Fruit fly (Drosophila melanogaster) whole organism, embryonic: ENCODE measurements around the gene CG1324.

ENCODE experiments used
- Adf1 ChIP-seq: fragments of 200-800 bp; sonication (Bioruptor generic); IDR thresholded peaks from 2 replicates; pipeline ENCODE4 v1.3.6; 2022; ENCODE audit warnings: missing biosample characterization, missing genetic modification characterization
- Asciz ChIP-seq: fragments of 200-800 bp; sonication (Bioruptor generic); optimal IDR thresholded peaks from 2 replicates; lab custom pipeline; 2017; ENCODE audit warnings: missing biosample characterization, mild to moderate bottlenecking, missing genetic modification characterization, missing genetic modification reagents
- CG10321 ChIP-seq: fragments of 200-800 bp; sonication (Bioruptor generic); IDR thresholded peaks from 2 replicates; pipeline ENCODE4 v1.3.6; 2022; ENCODE audit warnings: missing biosample characterization, missing genetic modification characterization
- CG11456 ChIP-seq: fragments of 200-800 bp; sonication (Bioruptor generic); IDR thresholded peaks from 3 replicates; pipeline ENCODE4 v1.3.6; 2022; ENCODE audit warnings: missing biosample characterization, missing genetic modification characterization
- CG13775 ChIP-seq: fragments of 200-800 bp; sonication (Bioruptor generic); optimal IDR thresholded peaks from 3 replicates; lab custom pipeline; 2017; ENCODE audit warnings: missing biosample characterization, mild to moderate bottlenecking, missing genetic modification characterization
- CG14860 ChIP-seq: fragments of 200-800 bp; sonication (Bioruptor generic); IDR thresholded peaks from 3 replicates; pipeline ENCODE4 v1.3.6; 2022; ENCODE audit warnings: missing biosample characterization, missing genetic modification characterization; ENCODE audit not compliant: partially characterized antibody
- CG17612 ChIP-seq: fragments of 200-800 bp; sonication (Bioruptor generic); IDR thresholded peaks from 2 replicates; pipeline ENCODE4 v1.3.6; 2022; ENCODE audit warnings: missing biosample characterization, missing genetic modification characterization
- CG3065 ChIP-seq: fragments of 200-800 bp; sonication (Bioruptor generic); optimal IDR thresholded peaks from 2 replicates; lab custom pipeline; 2016; ENCODE audit warnings: missing biosample characterization, missing genetic modification characterization
- CG31388 ChIP-seq: fragments of 200-800 bp; sonication (Bioruptor generic); optimal IDR thresholded peaks from 2 replicates; lab custom pipeline; 2016; ENCODE audit warnings: missing biosample characterization, missing genetic modification characterization
- CG31441 ChIP-seq: fragments of 200-800 bp; sonication (Bioruptor generic); IDR thresholded peaks from 2 replicates; pipeline ENCODE4 v1.3.6; 2022; ENCODE audit warnings: missing biosample characterization, missing genetic modification characterization
- CG32532 ChIP-seq: fragments of 200-800 bp; sonication (Bioruptor generic); IDR thresholded peaks from 2 replicates; pipeline ENCODE4 v1.3.6; 2022; ENCODE audit warnings: missing biosample characterization, missing genetic modification characterization
- CG3838 ChIP-seq: fragments of 200-800 bp; sonication (Bioruptor generic); optimal IDR thresholded peaks from 3 replicates; lab custom pipeline; 2016; ENCODE audit warnings: missing biosample characterization, missing genetic modification characterization
- CG4328 ChIP-seq: fragments of 200-800 bp; sonication (Bioruptor generic); optimal IDR thresholded peaks from 3 replicates; lab custom pipeline; 2017; ENCODE audit warnings: missing biosample characterization, missing genetic modification reagents, missing genetic modification characterization
- CG4360 ChIP-seq: fragments of 200-800 bp; sonication (Bioruptor generic); IDR thresholded peaks from 2 replicates; pipeline ENCODE4 v1.3.6; 2022; ENCODE audit warnings: missing biosample characterization, missing genetic modification characterization
- CG5180 ChIP-seq: fragments of 200-800 bp; sonication (Bioruptor generic); optimal IDR thresholded peaks from 3 replicates; lab custom pipeline; 2017; ENCODE audit warnings: missing biosample characterization, missing genetic modification characterization, mild to moderate bottlenecking, moderate library complexity, missing genetic modification reagents
- CG6765 ChIP-seq: fragments of 200-800 bp; sonication (Bioruptor generic); optimal IDR thresholded peaks from 3 replicates; lab custom pipeline; 2017; ENCODE audit warnings: missing biosample characterization, mild to moderate bottlenecking, missing genetic modification characterization
- Dad ChIP-seq: fragments of 200-800 bp; sonication (Bioruptor generic); optimal IDR thresholded peaks from 3 replicates; lab custom pipeline; 2016; ENCODE audit warnings: missing biosample characterization, missing genetic modification characterization
- Deaf1 ChIP-seq: fragments of 200-800 bp; optimal IDR thresholded peaks from 3 replicates; lab custom pipeline; 2019; ENCODE audit warnings: missing biosample characterization, mild to moderate bottlenecking, missing genetic modification characterization, moderate library complexity
- Doc3 ChIP-seq: fragments of 200-800 bp; sonication (Bioruptor generic); IDR thresholded peaks from 3 replicates; pipeline ENCODE4 v1.3.6; 2022; ENCODE audit warnings: missing biosample characterization, missing genetic modification characterization; ENCODE audit not compliant: partially characterized antibody
- Eip74EF ChIP-seq, 2 experiments: fragments of 200-800 bp in 1 of 2; fragments of >200 bp in 1 of 2; sonication (Bioruptor generic) in 1 of 2; optimal IDR thresholded peaks; 2 replicates each; lab custom pipeline; 2017 to 2019; ENCODE audit warnings: missing biosample characterization in 2 of 2, missing genetic modification characterization in 2 of 2, mild to moderate bottlenecking in 1 of 2, moderate library complexity in 1 of 2
- Ets65A ChIP-seq: fragments of 200-800 bp; sonication (Bioruptor generic); peaks from one replicate; lab custom pipeline; 2016; ENCODE audit warnings: missing biosample characterization, missing genetic modification characterization
- HLH3B ChIP-seq: fragments of 200-800 bp; sonication (Bioruptor generic); IDR thresholded peaks from 2 replicates; pipeline ENCODE4 v1.3.6; 2022; ENCODE audit warnings: missing biosample characterization, missing genetic modification characterization
- Hey ChIP-seq: fragments of 200-800 bp; sonication (Bioruptor generic); optimal IDR thresholded peaks from 3 replicates; lab custom pipeline; 2018; ENCODE audit warnings: missing biosample characterization, mild to moderate bottlenecking, missing genetic modification characterization
- Mrtf ChIP-seq: fragments of 200-800 bp; sonication (Bioruptor generic); IDR thresholded peaks from 3 replicates; pipeline ENCODE4 v1.3.6; 2022; ENCODE audit warnings: missing biosample characterization, missing genetic modification characterization
- Neu2 ChIP-seq: fragments of 200-800 bp; sonication (Bioruptor generic); optimal IDR thresholded peaks from 3 replicates; lab custom pipeline; 2016; ENCODE audit warnings: missing biosample characterization, missing genetic modification characterization, borderline replicate concordance
- Nf-YB ChIP-seq: fragments of 200-800 bp; sonication (Bioruptor generic); optimal IDR thresholded peaks from 3 replicates; lab custom pipeline; 2019; ENCODE audit warnings: missing biosample characterization, mild to moderate bottlenecking, missing genetic modification characterization, moderate library complexity
- Nf-YC ChIP-seq: fragments of 200-800 bp; optimal IDR thresholded peaks from 3 replicates; lab custom pipeline; 2019; ENCODE audit warnings: missing biosample characterization, mild to moderate bottlenecking, missing genetic modification characterization, moderate library complexity
- Optix ChIP-seq: fragments of 200-800 bp; sonication (Bioruptor generic); IDR thresholded peaks from 3 replicates; pipeline ENCODE4 v1.3.6; 2022; ENCODE audit warnings: missing biosample characterization, missing genetic modification characterization
- Pdp1 ChIP-seq, 2 experiments: fragments of 200-800 bp; sonication (Bioruptor generic); optimal IDR thresholded peaks; 3 replicates each; lab custom pipeline; 2016; ENCODE audit warnings: missing biosample characterization in 2 of 2, missing genetic modification characterization in 2 of 2, mild to moderate bottlenecking in 1 of 2, moderate library complexity in 1 of 2
- Spps ChIP-seq: fragments of 200-800 bp; sonication (Bioruptor generic); optimal IDR thresholded peaks from 2 replicates; lab custom pipeline; 2018; ENCODE audit warnings: missing biosample characterization, mild to moderate bottlenecking, missing genetic modification characterization
- abd-A ChIP-seq: fragments of 200-800 bp; sonication (Bioruptor generic); optimal IDR thresholded peaks from 3 replicates; lab custom pipeline; 2019; ENCODE audit warnings: missing biosample characterization, mild to moderate bottlenecking, missing genetic modification characterization, moderate library complexity
- bcd ChIP-seq: fragments of 200-800 bp; sonication (Bioruptor generic); optimal IDR thresholded peaks from 2 replicates; lab custom pipeline; 2017; ENCODE audit warnings: missing biosample characterization, mild to moderate bottlenecking, missing genetic modification characterization
- bigmax ChIP-seq: fragments of 200-800 bp; sonication (Bioruptor generic); optimal IDR thresholded peaks from 2 replicates; lab custom pipeline; 2018; ENCODE audit warnings: missing biosample characterization, mild to moderate bottlenecking, missing genetic modification characterization
- br ChIP-seq: fragments of >200 bp; optimal IDR thresholded peaks from 2 replicates; lab custom pipeline; 2017
- cg ChIP-seq: fragments of 200-800 bp; sonication (Bioruptor generic); optimal IDR thresholded peaks from 3 replicates; lab custom pipeline; 2019; ENCODE audit warnings: missing biosample characterization, mild to moderate bottlenecking, missing genetic modification characterization, moderate library complexity
- crol ChIP-seq: fragments of 200-800 bp; sonication (Bioruptor generic); IDR thresholded peaks from 2 replicates; pipeline ENCODE4 v1.3.6; 2022; ENCODE audit warnings: missing biosample characterization, missing genetic modification characterization
- ems ChIP-seq: fragments of 200-800 bp; sonication (Bioruptor generic); optimal IDR thresholded peaks from 3 replicates; lab custom pipeline; 2016; ENCODE audit warnings: missing biosample characterization, missing genetic modification characterization
- fd3F ChIP-seq: fragments of 200-800 bp; sonication (Bioruptor generic); optimal IDR thresholded peaks from 2 replicates; lab custom pipeline; 2018; ENCODE audit warnings: missing biosample characterization, mild to moderate bottlenecking, missing genetic modification characterization, moderate library complexity
- fd64A ChIP-seq: fragments of 200-800 bp; sonication (Bioruptor generic); optimal IDR thresholded peaks from 3 replicates; lab custom pipeline; 2018; ENCODE audit warnings: missing biosample characterization, mild to moderate bottlenecking, missing genetic modification characterization
- jumu ChIP-seq: fragments of 200-800 bp; sonication (Bioruptor generic); optimal IDR thresholded peaks from 3 replicates; lab custom pipeline; 2016; ENCODE audit warnings: missing biosample characterization, missing genetic modification characterization
- pan ChIP-seq, 4 experiments: fragments of >200 bp in 3 of 4; fragments of 200-800 bp in 1 of 4; sonication (Bioruptor generic) in 1 of 4; optimal IDR thresholded peaks in 3 of 4; IDR thresholded peaks in 1 of 4; 2 replicates each; pipeline versions ENCODE4 v1.3.6 to Lab custom; 2017 to 2022; ENCODE audit warnings: missing biosample characterization in 2 of 4, missing genetic modification characterization in 2 of 4, mixed read lengths in 1 of 4
- pros ChIP-seq: fragments of 200-800 bp; sonication (Bioruptor generic); optimal IDR thresholded peaks from 3 replicates; lab custom pipeline; 2019; ENCODE audit warnings: missing biosample characterization, mild to moderate bottlenecking, missing genetic modification characterization, moderate library complexity
- ranshi ChIP-seq: fragments of 200-800 bp; sonication (Bioruptor generic); IDR thresholded peaks from 2 replicates; pipeline ENCODE4 v1.3.6; 2022; ENCODE audit warnings: missing biosample characterization, missing genetic modification characterization
- run ChIP-seq: fragments of 200-800 bp; sonication (Bioruptor generic); optimal IDR thresholded peaks from 3 replicates; lab custom pipeline; 2018; ENCODE audit warnings: missing biosample characterization, mild to moderate bottlenecking, missing genetic modification characterization
- seq ChIP-seq: fragments of 200-800 bp; sonication (Bioruptor generic); IDR thresholded peaks from 2 replicates; pipeline ENCODE4 v1.3.6; 2022; ENCODE audit warnings: missing biosample characterization, missing genetic modification characterization
- sqz ChIP-seq: fragments of 200-800 bp; sonication (Bioruptor generic); optimal IDR thresholded peaks from 3 replicates; lab custom pipeline; 2018; ENCODE audit warnings: missing biosample characterization, mild to moderate bottlenecking, missing genetic modification characterization
- stwl ChIP-seq: fragments of 200-800 bp; sonication (Bioruptor generic); optimal IDR thresholded peaks from 3 replicates; lab custom pipeline; 2018; ENCODE audit warnings: missing biosample characterization, mild to moderate bottlenecking, missing genetic modification characterization, moderate library complexity
- tap ChIP-seq: fragments of 200-800 bp; optimal IDR thresholded peaks from 3 replicates; lab custom pipeline; 2019; ENCODE audit warnings: missing biosample characterization, mild to moderate bottlenecking, missing genetic modification characterization, moderate library complexity
- z ChIP-seq: fragments of 200-800 bp; sonication (Bioruptor generic); IDR thresholded peaks from 3 replicates; pipeline ENCODE4 v1.3.6; 2022; ENCODE audit warnings: missing biosample characterization, missing genetic modification characterization

CG1324 gene

dm6 chrX:20690454-20690853, 45.3 kb downstream of the CG1324 start, which contains the start of gene run (continued):
- no peak for TF ChIP-seq pan (optimal IDR thresholded peaks at IDR 0.05; lab: Kevin White, UChicago)
- TF ChIP-seq pan (GFP tag; optimal IDR thresholded peaks at IDR 0.05 in 1 of 2, IDR thresholded peaks at IDR 0.05 in 1 of 2) = no peak

- peak; percentile 91 for TF ChIP-seq crol (GFP tag; lab: Robert Waterston, UW)
- no peak for TF ChIP-seq bcd (GFP tag; lab: Kevin White, UChicago)
- TF ChIP-seq Nf-YC (tag; lab: Kevin White, UChicago) = peak; percentile 80
- no peak for TF ChIP-seq CG6765
- no peak for TF ChIP-seq Doc3 (GFP tag; lab: Robert Waterston, UW)
- TF ChIP-seq run (tag; lab: Kevin White, UChicago) = peak; percentile 54
- TF ChIP-seq Deaf1 (tag; lab: Kevin White, UChicago) = peak; percentile 17
- no peak for TF ChIP-seq Eip74EF (GFP tag; optimal IDR thresholded peaks at IDR 0.05; lab: Kevin White, UChicago)
- TF ChIP-seq Pdp1 (GFP tag; optimal IDR thresholded peaks at IDR 0.05; lab: Kevin White, UChicago) = peak in 1 of 2 experiments; percentile 34
- no peak for TF ChIP-seq br (lab: Kevin White, UChicago)
- no peak for TF ChIP-seq HLH3B (GFP tag; lab: Robert Waterston, UW)
- no peak for TF ChIP-seq CG4328 (GFP tag; lab: Kevin White, UChicago)
- TF ChIP-seq z (GFP tag; lab: Robert Waterston, UW) = peak; percentile 90
- TF ChIP-seq Hey (tag; lab: Kevin White, UChicago) = no peak
- no peak for TF ChIP-seq fd3F
- TF ChIP-seq Asciz = no peak
- no peak for TF ChIP-seq CG11456 (GFP tag; lab: Robert Waterston, UW)
- TF ChIP-seq Nf-YB (GFP tag; lab: Kevin White, UChicago) = peak; percentile 87
- TF ChIP-seq Adf1 (GFP tag; lab: Robert Waterston, UW) = peak; percentile 93
- TF ChIP-seq sqz = peak; percentile 62
- TF ChIP-seq CG4360 (GFP tag; lab: Robert Waterston, UW) = 0 out of 2 replicates have a peak, but pooled peaks have one; percentile 19
- TF ChIP-seq ranshi (GFP tag; lab: Robert Waterston, UW) = no peak
- no peak for TF ChIP-seq Neu2 (GFP tag; lab: Kevin White, UChicago)
- TF ChIP-seq jumu (GFP tag; lab: Kevin White, UChicago) = no peak
- peak; percentile 51; the same call in 1 of the 2 replicates for TF ChIP-seq seq
Measured at dm6 chrX:20689504-20689903, 46.3 kb downstream of the CG1324 start.

- no peak for TF ChIP-seq Dad (GFP tag; lab: Kevin White, UChicago)
- no peak for TF ChIP-seq bigmax (GFP tag; lab: Kevin White, UChicago)
- TF ChIP-seq CG3838 (GFP tag; lab: Kevin White, UChicago) = no peak
- TF ChIP-seq CG3065 (GFP tag; lab: Kevin White, UChicago) = no peak
- TF ChIP-seq fd64A = no peak
- TF ChIP-seq Ets65A = no peak
- no peak for TF ChIP-seq CG31388 (GFP tag; lab: Kevin White, UChicago)
- TF ChIP-seq abd-A = peak; percentile 46
- no peak for TF ChIP-seq CG11456 (GFP tag; lab: Robert Waterston, UW)
- TF ChIP-seq CG14860 = no peak
- no peak for TF ChIP-seq CG5180
- TF ChIP-seq ems (GFP tag; lab: Kevin White, UChicago) = no peak
- TF ChIP-seq CG17612 = no peak
- TF ChIP-seq CG32532 = no peak
- no peak for TF ChIP-seq Optix (GFP tag; lab: Robert Waterston, UW)
- TF ChIP-seq CG10321 (GFP tag; lab: Robert Waterston, UW) = peak; percentile 86
- no peak for TF ChIP-seq CG13775 (GFP tag; lab: Kevin White, UChicago)
- no peak for TF ChIP-seq tap
- TF ChIP-seq pros (GFP tag; lab: Kevin White, UChicago) = peak; percentile 86
- TF ChIP-seq Spps (tag; lab: Kevin White, UChicago) = no peak
- TF ChIP-seq stwl (tag; lab: Kevin White, UChicago) = no peak
- TF ChIP-seq cg (GFP tag; lab: Kevin White, UChicago) = no peak
- no peak for TF ChIP-seq Mrtf
- peak; percentile 46 for TF ChIP-seq Deaf1 (tag; lab: Kevin White, UChicago)
- TF ChIP-seq CG31441 = no peak
Measured at dm6 chrX:20687252-20687651, 48.5 kb downstream of the CG1324 start.
